Worm (Caenorhabditis elegans) whole organism, late embryonic: ENCODE data around the gene ubxn-4.

Source experiments
- F13H6.1 ChIP-seq: sonication (generic microtip); optimal IDR thresholded peaks from 2 replicates; lab custom pipeline; 2016; ENCODE audit warnings: missing genetic modification characterization, missing compliant biosample characterization
- T23F11.4 ChIP-seq: fragments of 200-800 bp; sonication (Bioruptor generic); optimal IDR thresholded peaks from 2 replicates; lab custom pipeline; 2018; ENCODE audit warnings: mild to moderate bottlenecking, missing genetic modification characterization, missing compliant biosample characterization
- Y22D7AL.16 ChIP-seq: sonication (generic microtip); optimal IDR thresholded peaks from 2 replicates; lab custom pipeline; 2016; ENCODE audit warnings: missing genetic modification characterization, missing compliant biosample characterization
- ceh-14 ChIP-seq: sonication (generic microtip); optimal IDR thresholded peaks from 2 replicates; lab custom pipeline; 2016; ENCODE audit warnings: missing genotype, missing genetic modification characterization, missing compliant biosample characterization
- ceh-18 ChIP-seq: sonication (generic microtip); optimal IDR thresholded peaks from 2 replicates; lab custom pipeline; 2016; ENCODE audit warnings: missing genetic modification characterization, missing compliant biosample characterization
- ceh-19 ChIP-seq: fragments of 200-800 bp; sonication (Bioruptor generic); optimal IDR thresholded peaks from 2 replicates; lab custom pipeline; 2018; ENCODE audit warnings: mild to moderate bottlenecking, missing genetic modification characterization, missing compliant biosample characterization
- ceh-2 ChIP-seq: sonication (generic microtip); optimal IDR thresholded peaks from 2 replicates; lab custom pipeline; 2016; ENCODE audit warnings: missing genotype, missing genetic modification characterization, missing compliant biosample characterization
- ceh-22 ChIP-seq: sonication (generic microtip); optimal IDR thresholded peaks from 2 replicates; lab custom pipeline; 2017; ENCODE audit warnings: missing biosample characterization, missing genetic modification characterization
- ceh-24 ChIP-seq: sonication (generic microtip); optimal IDR thresholded peaks from 2 replicates; lab custom pipeline; 2016; ENCODE audit warnings: mild to moderate bottlenecking, missing genetic modification characterization, missing compliant biosample characterization
- ceh-31 ChIP-seq: sonication (generic microtip); optimal IDR thresholded peaks from 2 replicates; lab custom pipeline; 2016; ENCODE audit warnings: missing genetic modification characterization, missing compliant biosample characterization
- ceh-34 ChIP-seq: sonication (generic microtip); optimal IDR thresholded peaks from 2 replicates; lab custom pipeline; 2016; ENCODE audit warnings: mild to moderate bottlenecking, missing genetic modification characterization, missing compliant biosample characterization
- ceh-48 ChIP-seq: sonication (generic microtip); optimal IDR thresholded peaks from 2 replicates; lab custom pipeline; 2016; ENCODE audit warnings: missing genetic modification characterization, inconsistent platforms, missing compliant biosample characterization
- ceh-6 ChIP-seq: fragments of 200-800 bp; sonication (Bioruptor generic); optimal IDR thresholded peaks from 2 replicates; lab custom pipeline; 2018; ENCODE audit warnings: mild to moderate bottlenecking, missing genetic modification characterization, missing compliant biosample characterization
- ceh-9 ChIP-seq: sonication (generic microtip); optimal IDR thresholded peaks from 2 replicates; lab custom pipeline; 2016; ENCODE audit warnings: mild to moderate bottlenecking, missing genetic modification characterization, inconsistent platforms, missing compliant biosample characterization
- che-1 ChIP-seq: sonication (generic microtip); optimal IDR thresholded peaks from 2 replicates; lab custom pipeline; 2016; ENCODE audit warnings: mild to moderate bottlenecking, missing genetic modification characterization, missing compliant biosample characterization
- dmd-4 ChIP-seq: sonication (generic microtip); optimal IDR thresholded peaks from 2 replicates; lab custom pipeline; 2016; ENCODE audit warnings: borderline replicate concordance, missing genetic modification characterization, missing compliant biosample characterization
- dve-1 ChIP-seq: sonication (generic microtip); optimal IDR thresholded peaks from 2 replicates; lab custom pipeline; 2017; ENCODE audit warnings: antibody characterized with exemption, mild to moderate bottlenecking, missing genetic modification characterization, missing compliant biosample characterization
- elt-2 ChIP-seq: sonication (generic microtip); optimal IDR thresholded peaks from 2 replicates; lab custom pipeline; 2016; ENCODE audit warnings: missing genetic modification reagents, missing genetic modification characterization, missing compliant biosample characterization
- ets-4 ChIP-seq: sonication (generic microtip); optimal IDR thresholded peaks from 2 replicates; lab custom pipeline; 2016; ENCODE audit warnings: missing genetic modification characterization, missing compliant biosample characterization
- eyg-1 ChIP-seq: sonication (generic microtip); optimal IDR thresholded peaks from 2 replicates; lab custom pipeline; 2016; ENCODE audit warnings: missing genotype, missing genetic modification characterization, missing compliant biosample characterization
- fax-1 ChIP-seq: sonication (generic microtip); optimal IDR thresholded peaks from 2 replicates; lab custom pipeline; 2016; ENCODE audit warnings: missing genotype, missing genetic modification characterization, missing compliant biosample characterization
- fkh-6 ChIP-seq: sonication (generic microtip); optimal IDR thresholded peaks from 2 replicates; lab custom pipeline; 2016; ENCODE audit warnings: missing genetic modification characterization, missing compliant biosample characterization
- gmeb-2 ChIP-seq: sonication (generic microtip); optimal IDR thresholded peaks from 2 replicates; lab custom pipeline; 2016; ENCODE audit warnings: missing genetic modification characterization, inconsistent platforms, missing compliant biosample characterization
- hlh-15 ChIP-seq: sonication (generic microtip); optimal IDR thresholded peaks from 2 replicates; lab custom pipeline; 2016; ENCODE audit warnings: missing genetic modification characterization, missing compliant biosample characterization
- hlh-30 ChIP-seq: sonication (generic microtip); optimal IDR thresholded peaks from 2 replicates; lab custom pipeline; 2017; ENCODE audit warnings: antibody characterized with exemption, missing genetic modification characterization, missing compliant biosample characterization; ENCODE audit not compliant: insufficient read depth
- hlh-8 ChIP-seq: sonication (generic microtip); optimal IDR thresholded peaks from 2 replicates; lab custom pipeline; 2016; ENCODE audit warnings: missing genotype, missing genetic modification characterization, missing compliant biosample characterization
- lim-6 ChIP-seq: sonication (generic microtip); optimal IDR thresholded peaks from 2 replicates; lab custom pipeline; 2016; ENCODE audit warnings: missing genetic modification characterization, missing compliant biosample characterization
- lin-11 ChIP-seq: fragments of 200-800 bp; sonication (Bioruptor generic); optimal IDR thresholded peaks from 2 replicates; lab custom pipeline; 2018; ENCODE audit warnings: mild to moderate bottlenecking, missing genetic modification characterization, missing compliant biosample characterization
- nfya-1 ChIP-seq: sonication (generic microtip); optimal IDR thresholded peaks from 2 replicates; lab custom pipeline; 2017; ENCODE audit warnings: missing genetic modification characterization, mild to moderate bottlenecking, missing compliant biosample characterization, antibody characterized with exemption, moderate library complexity
- nhr-11 ChIP-seq: fragments of 150-350 bp; optimal IDR thresholded peaks from 2 replicates; lab custom pipeline; 2014; ENCODE audit warnings: missing biosample characterization, missing genetic modification characterization
- nhr-232 ChIP-seq: sonication (generic microtip); optimal IDR thresholded peaks from 2 replicates; lab custom pipeline; 2016; ENCODE audit warnings: missing genetic modification characterization, missing compliant biosample characterization
- pag-3 ChIP-seq: sonication (generic microtip); optimal IDR thresholded peaks from 2 replicates; lab custom pipeline; 2016; ENCODE audit warnings: missing compliant biosample characterization, missing genetic modification characterization, borderline replicate concordance
- pat-9 ChIP-seq: fragments of 200-800 bp; sonication (Bioruptor generic); optimal IDR thresholded peaks from 2 replicates; lab custom pipeline; 2018; ENCODE audit warnings: mild to moderate bottlenecking, missing genetic modification characterization, moderate library complexity, missing compliant biosample characterization
- pha-2 ChIP-seq: sonication (generic microtip); optimal IDR thresholded peaks from 2 replicates; lab custom pipeline; 2017; ENCODE audit warnings: mild to moderate bottlenecking, missing genetic modification characterization, missing compliant biosample characterization
- pha-4 ChIP-seq: fragments of 150-350 bp; optimal IDR thresholded peaks from 2 replicates; lab custom pipeline; 2018; ENCODE audit warnings: missing biosample characterization, missing genetic modification reagents, missing genetic modification characterization
- pqm-1 ChIP-seq: sonication (generic microtip); optimal IDR thresholded peaks from 2 replicates; lab custom pipeline; 2016; ENCODE audit warnings: missing genetic modification characterization, missing compliant biosample characterization
- pros-1 ChIP-seq: fragments of 150-350 bp; optimal IDR thresholded peaks from 2 replicates; lab custom pipeline; 2014; ENCODE audit warnings: missing biosample characterization, missing genetic modification reagents, missing genetic modification characterization
- ref-2 ChIP-seq: sonication (generic microtip); optimal IDR thresholded peaks from 2 replicates; lab custom pipeline; 2016; ENCODE audit warnings: missing genetic modification characterization, missing compliant biosample characterization
- rnt-1 ChIP-seq: sonication (generic microtip); optimal IDR thresholded peaks from 2 replicates; lab custom pipeline; 2016; ENCODE audit warnings: missing genetic modification characterization, missing compliant biosample characterization
- sdc-2 ChIP-seq: sonication (generic microtip); optimal IDR thresholded peaks from 2 replicates; lab custom pipeline; 2016; ENCODE audit warnings: missing genotype, missing genetic modification characterization, missing compliant biosample characterization
- sox-2 ChIP-seq: fragments of 200-800 bp; sonication (Bioruptor generic); IDR thresholded peaks from 2 replicates; pipeline ENCODE4 v1.3.6; 2022; ENCODE audit warnings: missing genetic modification reagents, missing genetic modification characterization, missing compliant biosample characterization
- syd-9 ChIP-seq: sonication (generic microtip); optimal IDR thresholded peaks from 2 replicates; lab custom pipeline; 2016; ENCODE audit warnings: mild to moderate bottlenecking, missing genetic modification characterization, moderate library complexity, missing compliant biosample characterization
- tbx-2 ChIP-seq: sonication (generic microtip); optimal IDR thresholded peaks from 2 replicates; lab custom pipeline; 2016; ENCODE audit warnings: missing genetic modification characterization, missing compliant biosample characterization
- ttx-3 ChIP-seq: sonication (generic microtip); optimal IDR thresholded peaks from 2 replicates; lab custom pipeline; 2016; ENCODE audit warnings: missing genetic modification reagents, missing genetic modification characterization, missing compliant biosample characterization
- unc-3 ChIP-seq, 2 experiments: fragments of 200-800 bp in 1 of 2; sonication (Bioruptor generic) in 1 of 2; sonication (generic microtip) in 1 of 2; conservative IDR thresholded peaks in 1 of 2; optimal IDR thresholded peaks in 1 of 2; 2 replicates each; pipeline versions ENCODE4 v1.3.6 to Lab custom; 2016 to 2022; ENCODE audit warnings: missing compliant biosample characterization in 2 of 2, missing genetic modification characterization in 2 of 2, missing genetic modification reagents in 1 of 2
- unc-42 ChIP-seq: sonication (generic microtip); optimal IDR thresholded peaks from 2 replicates; lab custom pipeline; 2016; ENCODE audit warnings: missing genotype, missing genetic modification characterization, missing compliant biosample characterization
- unc-55 ChIP-seq: sonication (generic microtip); optimal IDR thresholded peaks from 2 replicates; lab custom pipeline; 2017; ENCODE audit warnings: missing biosample characterization, missing genetic modification reagents, missing genetic modification characterization
- zip-5 ChIP-seq: sonication (generic microtip); optimal IDR thresholded peaks from 2 replicates; lab custom pipeline; 2016; ENCODE audit warnings: missing genetic modification characterization, missing compliant biosample characterization
- ztf-16 ChIP-seq: sonication (generic microtip); optimal IDR thresholded peaks from 2 replicates; lab custom pipeline; 2017; ENCODE audit warnings: missing genetic modification characterization, missing compliant biosample characterization

Gene ubxn-4

DNA sequence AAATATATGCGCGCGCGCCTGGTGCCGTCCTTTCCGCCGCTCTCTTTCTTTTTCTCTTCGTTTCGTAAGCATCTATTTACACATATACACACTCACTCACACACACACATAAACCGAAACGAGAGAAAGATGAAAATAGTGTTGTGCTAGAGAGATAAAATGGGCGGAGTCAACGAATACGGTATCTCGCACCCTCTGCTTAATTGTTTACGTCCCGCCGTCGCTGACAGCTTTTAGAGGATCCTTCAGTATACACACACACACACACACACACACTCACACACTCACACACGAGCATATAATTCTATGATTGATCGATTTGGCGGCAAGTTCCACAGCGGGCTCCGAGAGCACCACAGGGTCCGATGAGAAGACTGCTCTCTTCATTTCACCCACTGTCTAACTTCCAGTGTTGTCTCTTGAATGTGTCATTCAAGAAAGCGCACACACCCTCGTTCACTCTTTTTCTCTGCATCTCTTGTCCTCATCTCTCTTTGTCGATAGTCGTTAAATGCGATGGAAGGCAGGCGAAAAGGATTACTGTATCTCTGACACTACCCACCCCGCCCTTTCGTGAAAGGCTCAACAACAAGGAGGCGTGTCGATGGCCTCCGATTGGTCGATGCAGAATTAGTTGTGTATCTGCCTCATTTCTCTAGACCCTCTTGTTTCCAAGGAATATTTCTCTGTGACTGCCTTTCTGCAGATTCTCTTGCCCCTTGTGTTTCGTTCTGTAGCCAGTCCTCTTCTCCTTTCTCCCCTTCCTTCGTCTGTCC is 12.0 kb upstream of the ubxn-4 start:
- TF ChIP-seq sdc-2 (tag; lab: Kevin White, UChicago) (peak; percentile 25), nfya-1 (tag; lab: Kevin White, UChicago) (peak; percentile 100), che-1 (tag; lab: Kevin White, UChicago) (no peak), dmd-4 (tag; lab: Kevin White, UChicago) (peak; percentile 1), hlh-15 (tag; lab: Kevin White, UChicago) (no peak), ttx-3 (tag; lab: Kevin White, UChicago) (peak; percentile 19), pha-2 (tag; lab: Kevin White, UChicago) (peak; percentile 83), dve-1 (peak; percentile 44), ets-4 (peak; percentile 50), ceh-6 (GFP tag; lab: Kevin White, UChicago) (peak; percentile 18), ceh-24 (tag; lab: Kevin White, UChicago) (no peak), pros-1 (tag; lab: Kevin White, UChicago) (peak; percentile 44), ztf-16 (peak; percentile 55), ceh-9 (tag; lab: Kevin White, UChicago) (no peak), ceh-34 (tag; lab: Kevin White, UChicago) (peak; percentile 78), ceh-22 (tag; lab: Kevin White, UChicago) (peak; percentile 87), hlh-8 (tag; lab: Kevin White, UChicago) (peak; percentile 15), nhr-11 (tag; lab: Kevin White, UChicago) (no peak), pat-9 (peak; percentile 2), unc-55 (peak; percentile 98), lin-11 (tag; lab: Kevin White, UChicago) (no peak), ref-2 (tag; lab: Kevin White, UChicago) (peak; percentile 65), pqm-1 (tag; lab: Kevin White, UChicago) (no peak), fkh-6 (no peak), syd-9 (peak; percentile 76), gmeb-2 (tag; lab: Kevin White, UChicago) (peak; percentile 35), pha-4 (tag; lab: Kevin White, UChicago) (no peak), F13H6.1 (tag; lab: Kevin White, UChicago) (peak; percentile 48), ceh-14 (tag; lab: Kevin White, UChicago) (no peak), pag-3 (tag; lab: Kevin White, UChicago) (peak; percentile 29), nhr-232 (tag; lab: Kevin White, UChicago) (no peak), ceh-19 (GFP tag; lab: Kevin White, UChicago) (peak; percentile 5), fax-1 (tag; lab: Kevin White, UChicago) (no peak), hlh-30 (tag; lab: Kevin White, UChicago) (peak; percentile 70), ceh-48 (tag; lab: Kevin White, UChicago) (peak; percentile 66), ceh-31 (tag; lab: Kevin White, UChicago) (peak; percentile 95), zip-5 (tag; lab: Kevin White, UChicago) (no peak), T23F11.4 (GFP tag; lab: Kevin White, UChicago) (peak; percentile 9), eyg-1 (peak; percentile 70), Y22D7AL.16 (tag; lab: Kevin White, UChicago) (peak; percentile 6), elt-2 (tag; lab: Kevin White, UChicago) (peak; percentile 35), ceh-18 (tag; lab: Kevin White, UChicago) (peak; percentile 98), unc-3 (GFP tag; conservative IDR thresholded peaks at IDR 0.05; lab: Robert Waterston, UW) (no peak), unc-3 (tag; optimal IDR thresholded peaks at IDR 0.05; lab: Kevin White, UChicago) (peak; percentile 1), ceh-2 (tag; lab: Kevin White, UChicago) (peak; percentile 41), lim-6 (tag; lab: Kevin White, UChicago) (no peak), sox-2 (GFP tag; lab: Robert Waterston, UW) (peak; percentile 61), tbx-2 (peak; percentile 77), rnt-1 (tag; lab: Kevin White, UChicago) (peak; percentile 54), unc-42 (tag; lab: Kevin White, UChicago) (peak; percentile 78)
- TF ChIP-seq, all 69 proteins: peak for 35
